Fruit fly (Drosophila melanogaster): ENCODE measurements around the gene Ugt37A1.

Gene Ugt37A1

dm6 chr2L:20382141-20382815 lies 8.4 kb upstream of the Ugt37A1 start, which contains the start of gene CG16798 (continued):
- peak; percentile 44 for TF ChIP-seq ftz-f1 (GFP tag; optimal IDR thresholded peaks at IDR 0.05)
- TF ChIP-seq D (optimal IDR thresholded peaks at IDR 0.05): no peak
- TF ChIP-seq D (GFP tag; optimal IDR thresholded peaks at IDR 0.05): no peak
- no peak for TF ChIP-seq CG9609 (GFP tag; optimal IDR thresholded peaks at IDR 0.05)
- TF ChIP-seq Bgb (GFP tag; IDR thresholded peaks at IDR 0.05; ENCODE audit: partially characterized antibody): peak; percentile 34; the same call in 1 of the 2 replicates
- TF ChIP-seq CG11456 (GFP tag; IDR thresholded peaks at IDR 0.05): 0 out of 3 replicates have a peak, but pooled peaks have one; percentile 44
- no peak for TF ChIP-seq CHES-1-like (GFP tag; optimal IDR thresholded peaks at IDR 0.05)
- TF ChIP-seq sna (GFP tag; IDR thresholded peaks at IDR 0.05; ENCODE audit: partially characterized antibody): no peak
- TF ChIP-seq chinmo (GFP tag; IDR thresholded peaks at IDR 0.05; ENCODE audit: partially characterized antibody): peak; percentile 78; the same call in 3 of the 4 replicates
- no peak for TF ChIP-seq CG12659 (GFP tag; optimal IDR thresholded peaks at IDR 0.05)
- TF ChIP-seq unpg (GFP tag; optimal IDR thresholded peaks at IDR 0.05): no peak
- no peak for TF ChIP-seq CG9215 (GFP tag; IDR thresholded peaks at IDR 0.05)
- TF ChIP-seq CG7271 (tag; optimal IDR thresholded peaks at IDR 0.05): no peak
- TF ChIP-seq Trl (optimal IDR thresholded peaks at IDR 0.05): peak; percentile 38 to 54
- TF ChIP-seq Trl (GFP tag; optimal IDR thresholded peaks at IDR 0.05): no peak
- TF ChIP-seq Med (GFP tag): peak; percentile 80
- TF ChIP-seq Deaf1 (tag; optimal IDR thresholded peaks at IDR 0.05): peak; percentile 95
- no peak for TF ChIP-seq CG43689 (GFP tag; IDR thresholded peaks at IDR 0.05)
- TF ChIP-seq abd-A (tag; optimal IDR thresholded peaks at IDR 0.05): peak; percentile 77
- peak; percentile 53; the same call in 1 of the 2 replicates for TF ChIP-seq CG13287 (GFP tag; IDR thresholded peaks at IDR 0.05; ENCODE audit: partially characterized antibody)
- TF ChIP-seq sd (tag; optimal IDR thresholded peaks at IDR 0.05): no peak
- TF ChIP-seq bbx (GFP tag; IDR thresholded peaks at IDR 0.05; ENCODE audit: partially characterized antibody): peak; percentile 16; the same call in 1 of the 2 replicates
- TF ChIP-seq sens (GFP tag): peak; percentile 31
- no peak for TF ChIP-seq CG10366 (GFP tag; IDR thresholded peaks at IDR 0.05)
- TF ChIP-seq NfI (GFP tag; optimal IDR thresholded peaks at IDR 0.05): no peak
- TF ChIP-seq Vsx1 (GFP tag; optimal IDR thresholded peaks at IDR 0.05): peak; percentile 40
- TF ChIP-seq Blimp-1 (GFP tag; optimal IDR thresholded peaks at IDR 0.05): peak; percentile 94
- TF ChIP-seq gem (tag; optimal IDR thresholded peaks at IDR 0.05): no peak
- TF ChIP-seq emc (GFP tag; optimal IDR thresholded peaks at IDR 0.05): no peak

- TF ChIP-seq zen (tag; optimal IDR thresholded peaks at IDR 0.05) (no peak), bsh (GFP tag; optimal IDR thresholded peaks at IDR 0.05) (peak in 1 of 2 experiments; percentile 74), sens (GFP tag) (peak; percentile 21), MESR4 (GFP tag; optimal IDR thresholded peaks at IDR 0.05) (no peak), Xbp1 (GFP tag; optimal IDR thresholded peaks at IDR 0.05) (no peak)
Observed at dm6 chr2L:20381329-20381728, 7.4 kb upstream of the Ugt37A1 start.

dm6 chr2L:20371451-20371850 lies 2.5 kb downstream of the Ugt37A1 start:
- TF ChIP-seq jumu (GFP tag; optimal IDR thresholded peaks at IDR 0.05) (no peak), bsh (GFP tag; optimal IDR thresholded peaks at IDR 0.05) (peak in 1 of 2 experiments; percentile 67), CG6689 (GFP tag; IDR thresholded peaks at IDR 0.05) (peak; percentile 6; the same call in 1 of the 2 replicates), CG11456 (GFP tag; IDR thresholded peaks at IDR 0.05) (0 out of 3 replicates have a peak, but pooled peaks have one; percentile 35), Drgx (GFP tag; IDR thresholded peaks at IDR 0.05) (peak; percentile 81), Dek (tag; optimal IDR thresholded peaks at IDR 0.05) (no peak), CG2712 (tag; optimal IDR thresholded peaks at IDR 0.05) (peak; percentile 15), Blimp-1 (GFP tag; optimal IDR thresholded peaks at IDR 0.05) (peak; percentile 21)

All from whole organism, embryonic.